Worm (Caenorhabditis elegans) whole organism, L2 larva: ENCODE results near the gene T04G9.6.

Source experiments
- C34F6.9 ChIP-seq: fragments of 150-350 bp; optimal IDR thresholded peaks from 2 replicates; lab custom pipeline; 2014; ENCODE audit warnings: missing biosample characterization, missing genetic modification characterization
- F13H6.1 ChIP-seq: sonication (generic microtip); optimal IDR thresholded peaks from 2 replicates; lab custom pipeline; 2016; ENCODE audit warnings: missing genetic modification characterization, missing compliant biosample characterization
- R02D3.7 ChIP-seq: fragments of 150-350 bp; optimal IDR thresholded peaks from 2 replicates; lab custom pipeline; 2014; ENCODE audit warnings: missing biosample characterization, missing genetic modification characterization
- Y55F3AM.14 ChIP-seq: fragments of 200-800 bp; sonication (Bioruptor generic); optimal IDR thresholded peaks from 2 replicates; lab custom pipeline; 2018; ENCODE audit warnings: mild to moderate bottlenecking, missing genetic modification characterization, missing compliant biosample characterization
- ZK546.5 ChIP-seq: sonication (generic microtip); optimal IDR thresholded peaks from 2 replicates; lab custom pipeline; 2017; ENCODE audit warnings: missing biosample characterization, missing genetic modification characterization
- alr-1 ChIP-seq: fragments of 150-350 bp; optimal IDR thresholded peaks from 2 replicates; lab custom pipeline; 2014; ENCODE audit warnings: missing biosample characterization, missing genetic modification characterization
- aly-2 ChIP-seq: fragments of 150-350 bp; optimal IDR thresholded peaks from 2 replicates; lab custom pipeline; 2014; ENCODE audit warnings: missing biosample characterization, missing genetic modification characterization
- blmp-1 ChIP-seq: sonication (generic microtip); optimal IDR thresholded peaks from 2 replicates; lab custom pipeline; 2017; ENCODE audit warnings: missing genetic modification characterization, mild to moderate bottlenecking, missing compliant biosample characterization, antibody characterized with exemption, moderate library complexity; ENCODE audit not compliant: insufficient read depth
- ceh-16 ChIP-seq: fragments of 150-350 bp; optimal IDR thresholded peaks from 2 replicates; lab custom pipeline; 2014; ENCODE audit warnings: missing biosample characterization, missing genetic modification characterization
- ceh-82 ChIP-seq: fragments of 150-350 bp; optimal IDR thresholded peaks from 2 replicates; lab custom pipeline; 2014; ENCODE audit warnings: missing biosample characterization, missing genetic modification characterization
- crh-2 ChIP-seq: sonication (generic microtip); optimal IDR thresholded peaks from 2 replicates; lab custom pipeline; 2017; ENCODE audit warnings: missing biosample characterization, missing genetic modification characterization
- dmd-4 ChIP-seq: sonication (generic microtip); optimal IDR thresholded peaks from 2 replicates; lab custom pipeline; 2017; ENCODE audit warnings: missing biosample characterization, missing genetic modification characterization
- egl-27 ChIP-seq: sonication (generic microtip); optimal IDR thresholded peaks from 3 replicates; lab custom pipeline; 2017; ENCODE audit warnings: missing biosample characterization, missing genetic modification reagents, missing genetic modification characterization
- elt-1 ChIP-seq: fragments of 150-350 bp; optimal IDR thresholded peaks from 2 replicates; lab custom pipeline; 2014; ENCODE audit warnings: missing biosample characterization, missing genetic modification characterization
- elt-3 ChIP-seq: sonication (generic microtip); optimal IDR thresholded peaks from 2 replicates; lab custom pipeline; 2017; ENCODE audit warnings: missing biosample characterization, missing genetic modification characterization
- fos-1 ChIP-seq: fragments of 150-350 bp; optimal IDR thresholded peaks from 2 replicates; lab custom pipeline; 2014; ENCODE audit warnings: missing biosample characterization, missing genetic modification characterization
- lin-11 ChIP-seq: fragments of 150-350 bp; sonication (generic microtip); optimal IDR thresholded peaks from 2 replicates; lab custom pipeline; 2014; ENCODE audit warnings: missing biosample characterization, missing genetic modification characterization, inconsistent platforms, mixed read lengths
- lin-13 ChIP-seq: fragments of 150-350 bp; optimal IDR thresholded peaks from 2 replicates; lab custom pipeline; 2014; ENCODE audit warnings: missing biosample characterization, missing genetic modification reagents, missing genetic modification characterization
- lin-39 ChIP-seq: fragments of 150-350 bp; optimal IDR thresholded peaks from 2 replicates; lab custom pipeline; 2014; ENCODE audit warnings: missing biosample characterization, missing genetic modification reagents, missing genetic modification characterization
- mab-5 ChIP-seq: fragments of 150-350 bp; optimal IDR thresholded peaks from 2 replicates; lab custom pipeline; 2014; ENCODE audit warnings: missing biosample characterization, missing genetic modification characterization
- nhr-10 ChIP-seq: sonication (generic microtip); optimal IDR thresholded peaks from 2 replicates; lab custom pipeline; 2017; ENCODE audit warnings: missing biosample characterization, missing genetic modification characterization
- nhr-11 ChIP-seq: fragments of 150-350 bp; optimal IDR thresholded peaks from 2 replicates; lab custom pipeline; 2014; ENCODE audit warnings: missing biosample characterization, missing genetic modification characterization
- nhr-12 ChIP-seq: fragments of 150-350 bp; optimal IDR thresholded peaks from 2 replicates; lab custom pipeline; 2014; ENCODE audit warnings: missing biosample characterization, missing genetic modification characterization
- nhr-129 ChIP-seq: fragments of 150-350 bp; optimal IDR thresholded peaks from 2 replicates; lab custom pipeline; 2014; ENCODE audit warnings: missing biosample characterization, missing genetic modification characterization
- nhr-21 ChIP-seq: fragments of 150-350 bp; optimal IDR thresholded peaks from 2 replicates; lab custom pipeline; 2014; ENCODE audit warnings: missing biosample characterization, missing genetic modification characterization
- nhr-23 ChIP-seq: fragments of 150-350 bp; optimal IDR thresholded peaks from 2 replicates; lab custom pipeline; 2014; ENCODE audit warnings: missing biosample characterization, missing genetic modification reagents, missing genetic modification characterization
- nhr-237 ChIP-seq: fragments of 150-350 bp; optimal IDR thresholded peaks from 2 replicates; lab custom pipeline; 2014; ENCODE audit warnings: missing biosample characterization, missing genetic modification characterization
- nhr-6 ChIP-seq: fragments of 150-350 bp; optimal IDR thresholded peaks from 2 replicates; lab custom pipeline; 2014; ENCODE audit warnings: missing biosample characterization, missing genetic modification characterization
- sem-4 ChIP-seq: fragments of 150-350 bp; optimal IDR thresholded peaks from 2 replicates; lab custom pipeline; 2014; ENCODE audit warnings: missing biosample characterization, missing genetic modification reagents, missing genetic modification characterization
- sma-3 ChIP-seq: sonication (generic microtip); optimal IDR thresholded peaks from 2 replicates; lab custom pipeline; 2016; ENCODE audit warnings: missing genetic modification reagents, missing genetic modification characterization, missing compliant biosample characterization
- unc-39 ChIP-seq: fragments of 150-350 bp; optimal IDR thresholded peaks from 2 replicates; lab custom pipeline; 2014; ENCODE audit warnings: missing biosample characterization, missing genetic modification characterization
- unc-55 ChIP-seq: fragments of 150-350 bp; sonication (generic microtip); optimal IDR thresholded peaks from 3 replicates; lab custom pipeline; 2014; ENCODE audit warnings: missing biosample characterization, missing genetic modification reagents, missing genetic modification characterization
- unc-62 ChIP-seq: fragments of 150-350 bp; optimal IDR thresholded peaks from 2 replicates; lab custom pipeline; 2014; ENCODE audit warnings: missing biosample characterization, missing genetic modification reagents, missing genetic modification characterization
- zag-1 ChIP-seq: fragments of 150-350 bp; optimal IDR thresholded peaks from 2 replicates; lab custom pipeline; 2014; ENCODE audit warnings: missing biosample characterization, missing genetic modification characterization
- ztf-1 ChIP-seq: fragments of 200-800 bp; sonication (Bioruptor generic); conservative IDR thresholded peaks from 2 replicates; pipeline ENCODE4 v1.3.6; 2022; ENCODE audit warnings: missing genetic modification characterization, missing compliant biosample characterization
- ztf-11 ChIP-seq: sonication (generic microtip); optimal IDR thresholded peaks from 2 replicates; lab custom pipeline; 2017; ENCODE audit warnings: missing biosample characterization, missing genetic modification characterization
- ztf-4 ChIP-seq: fragments of 150-350 bp; optimal IDR thresholded peaks from 2 replicates; lab custom pipeline; 2014; ENCODE audit warnings: missing biosample characterization, missing genetic modification characterization

T04G9.6 gene

ce11 chrX:806515-806914 lies 21.8 kb upstream of the T04G9.6 start (continued):
- peak; percentile 98 for TF ChIP-seq lin-13 (GFP tag; lab: Kevin White, UChicago)
- TF ChIP-seq ztf-11 (tag; lab: Kevin White, UChicago): peak; percentile 67
- peak; percentile 95 for TF ChIP-seq nhr-237
- no peak for TF ChIP-seq nhr-23 (tag; lab: Kevin White, UChicago)
- peak; percentile 82 for TF ChIP-seq alr-1 (tag; lab: Kevin White, UChicago)
- TF ChIP-seq sma-3 (GFP tag; lab: Kevin White, UChicago): peak; percentile 99
- no peak for TF ChIP-seq ztf-1 (GFP tag; lab: Robert Waterston, UW)
- TF ChIP-seq blmp-1 (tag; lab: Kevin White, UChicago): peak; percentile 83
- TF ChIP-seq unc-55 (GFP tag; lab: Kevin White, UChicago): peak; percentile 100
- peak; percentile 100 for TF ChIP-seq fos-1 (tag; lab: Kevin White, UChicago)
- TF ChIP-seq dmd-4 (tag; lab: Kevin White, UChicago): peak; percentile 77
- TF ChIP-seq zag-1 (tag; lab: Kevin White, UChicago): peak; percentile 97
- peak; percentile 98 for TF ChIP-seq nhr-6 (tag; lab: Kevin White, UChicago)
- peak; percentile 98 for TF ChIP-seq nhr-10 (tag; lab: Kevin White, UChicago)
- TF ChIP-seq unc-62 (GFP tag; lab: Kevin White, UChicago): peak; percentile 93
- TF ChIP-seq aly-2: no peak
- TF ChIP-seq ceh-82 (tag; lab: Kevin White, UChicago): peak; percentile 98
- peak; percentile 99 for TF ChIP-seq nhr-21 (tag; lab: Kevin White, UChicago)
- peak; percentile 84 for TF ChIP-seq nhr-11
- peak; percentile 98 for TF ChIP-seq mab-5 (tag; lab: Kevin White, UChicago)
- peak; percentile 89 for TF ChIP-seq lin-39 (tag; lab: Kevin White, UChicago)
- TF ChIP-seq R02D3.7 (tag; lab: Kevin White, UChicago): peak; percentile 69

- TF ChIP-seq ZK546.5 (tag; lab: Kevin White, UChicago) (no peak), unc-55 (GFP tag; lab: Kevin White, UChicago) (no peak), nhr-129 (no peak), ztf-1 (GFP tag; lab: Robert Waterston, UW) (no peak), crh-2 (tag; lab: Kevin White, UChicago) (no peak), elt-3 (tag; lab: Kevin White, UChicago) (no peak), nhr-23 (tag; lab: Kevin White, UChicago) (no peak), nhr-21 (tag; lab: Kevin White, UChicago) (no peak)
Measured at ce11 chrX:802478-802877, 17.7 kb upstream of the T04G9.6 start, which contains the start of gene gtr-1. gtr-1 (plus strand) TSS chrX:802778.

- TF ChIP-seq nhr-10 (tag; lab: Kevin White, UChicago) (no peak), sem-4 (tag; lab: Kevin White, UChicago) (no peak), lin-11 (tag; lab: Kevin White, UChicago) (no peak), Y55F3AM.14 (GFP tag; lab: Kevin White, UChicago) (no peak), nhr-11 (no peak), ZK546.5 (tag; lab: Kevin White, UChicago) (no peak), C34F6.9 (tag; lab: Kevin White, UChicago) (no peak), zag-1 (tag; lab: Kevin White, UChicago) (no peak), nhr-6 (tag; lab: Kevin White, UChicago) (no peak), nhr-21 (tag; lab: Kevin White, UChicago) (no peak), elt-1 (no peak), blmp-1 (tag; lab: Kevin White, UChicago) (no peak), ceh-16 (no peak), nhr-12 (tag; lab: Kevin White, UChicago) (no peak), crh-2 (tag; lab: Kevin White, UChicago) (no peak), aly-2 (no peak)
- TF ChIP-seq, all 48 proteins: peak for 0
Measured at ce11 chrX:790593-790992, 5.8 kb upstream of the T04G9.6 start.

ce11 chrX:789848-790247 lies 5.1 kb upstream of the T04G9.6 start:
- TF ChIP-seq unc-39 (tag; lab: Kevin White, UChicago) (no peak), blmp-1 (tag; lab: Kevin White, UChicago) (no peak), dmd-4 (tag; lab: Kevin White, UChicago) (no peak), egl-27 (tag; lab: Kevin White, UChicago) (no peak), nhr-129 (no peak), ztf-4 (no peak), elt-3 (tag; lab: Kevin White, UChicago) (no peak), F13H6.1 (tag; lab: Kevin White, UChicago) (no peak), nhr-6 (tag; lab: Kevin White, UChicago) (no peak), aly-2 (no peak)
